Worm (Caenorhabditis elegans) whole organism, midembryonic: ENCODE results near the gene cyp-33C4.
"Not testable (repeated sequence)": the region's sequence is repeated elsewhere in the genome, so short reads cannot be mapped to it uniquely, and the experiment has no call there.

Experiments used
- T22C8.4 ChIP-seq: fragments of 200-800 bp; sonication (Bioruptor generic); IDR thresholded peaks from 2 replicates; pipeline ENCODE4 v1.3.6; 2022; ENCODE audit warnings: missing genetic modification characterization, missing compliant biosample characterization
- cog-1 ChIP-seq: sonication (generic microtip); optimal IDR thresholded peaks from 2 replicates; lab custom pipeline; 2016; ENCODE audit warnings: missing genetic modification characterization, missing compliant biosample characterization
- flt-1 ChIP-seq: fragments of 200-800 bp; sonication (Bioruptor generic); IDR thresholded peaks from 2 replicates; pipeline ENCODE4 v1.3.6; 2022; ENCODE audit warnings: missing genetic modification characterization, missing compliant biosample characterization
- klf-2 ChIP-seq: fragments of 200-800 bp; sonication (Bioruptor generic); conservative IDR thresholded peaks from 2 replicates; pipeline ENCODE4 v1.3.6; 2022; ENCODE audit warnings: missing genetic modification reagents, missing genetic modification characterization, missing compliant biosample characterization
- med-1 ChIP-seq: sonication (generic microtip); optimal IDR thresholded peaks from 2 replicates; lab custom pipeline; 2017; ENCODE audit warnings: missing genetic modification characterization, mild to moderate bottlenecking, missing compliant biosample characterization, antibody characterized with exemption, missing genetic modification reagents; ENCODE audit not compliant: insufficient read depth
- ref-1 ChIP-seq: fragments of 200-800 bp; sonication (Bioruptor generic); conservative IDR thresholded peaks from 2 replicates; pipeline ENCODE4 v1.3.6; 2022; ENCODE audit warnings: missing genetic modification reagents, missing genetic modification characterization, missing compliant biosample characterization
- tab-1 ChIP-seq: fragments of 200-800 bp; sonication (Bioruptor generic); IDR thresholded peaks from 2 replicates; pipeline ENCODE4 v1.3.6; 2022; ENCODE audit warnings: missing genetic modification characterization, missing compliant biosample characterization
- ztf-23 ChIP-seq: fragments of 200-800 bp; sonication (Bioruptor generic); IDR thresholded peaks from 2 replicates; pipeline ENCODE4 v1.3.6; 2022; ENCODE audit warnings: missing genetic modification reagents, missing genetic modification characterization, missing compliant biosample characterization
- ztf-29 ChIP-seq: fragments of 200-800 bp; sonication (Bioruptor generic); IDR thresholded peaks from 2 replicates; pipeline ENCODE4 v1.3.6; 2022; ENCODE audit warnings: missing genetic modification reagents, missing genetic modification characterization, missing compliant biosample characterization

cyp-33C4 gene

ce11 chrV:2250126-2250590 is 14.2 kb downstream of the cyp-33C4 start, which contains the start of gene cyp-33C7:
TSS of gene cyp-33C7 (plus strand) at chrV:2250540.
- no peak for TF ChIP-seq cog-1

DNA sequence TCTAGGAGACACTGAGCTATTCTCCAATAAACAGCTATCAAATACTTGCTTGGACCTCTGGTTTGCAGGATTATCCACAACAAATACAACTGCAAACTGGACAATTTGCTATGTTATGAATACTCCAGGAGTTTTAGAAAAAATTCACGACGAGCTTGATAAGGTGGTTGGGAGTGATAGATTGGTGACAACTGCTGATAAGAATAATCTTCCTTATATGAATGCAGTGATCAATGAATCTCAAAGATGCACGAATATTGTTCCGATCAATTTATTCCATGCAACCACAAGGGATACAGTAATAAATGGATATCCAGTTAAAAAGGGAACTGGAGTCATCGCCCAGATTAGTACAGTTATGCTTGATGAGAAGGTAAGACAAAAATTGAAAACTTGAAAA is 15.8 kb downstream of the cyp-33C4 start:
- no peak for TF ChIP-seq med-1
- no peak for TF ChIP-seq tab-1
- no peak for TF ChIP-seq ztf-23 (GFP tag; lab: Robert Waterston, UW)
- TF ChIP-seq ztf-29: no peak
- TF ChIP-seq klf-2: no peak
- TF ChIP-seq T22C8.4 (GFP tag; lab: Robert Waterston, UW): no peak
- no peak for TF ChIP-seq cog-1
- TF ChIP-seq ref-1 (GFP tag; lab: Robert Waterston, UW): no peak
- TF ChIP-seq flt-1 (GFP tag; lab: Robert Waterston, UW): no peak

- TF ChIP-seq cog-1: no peak
Observed at ce11 chrV:2254553-2255124, 18.7 kb downstream of the cyp-33C4 start, which contains the start of gene str-253. TSS of gene str-253 (minus strand) at chrV:2254603.

ce11 chrV:2255191-2255590 is 19.3 kb downstream of the cyp-33C4 start, which contains the start of gene F41B5.1:
TSS of gene F41B5.1 (plus strand) at chrV:2255533.
- not testable (repeated sequence) for TF ChIP-seq tab-1; cog-1; ztf-23 (GFP tag; lab: Robert Waterston, UW)

ce11 chrV:2259750-2260149 is 23.8 kb downstream of the cyp-33C4 start, which contains the start of gene nhr-182:
TSS of gene nhr-182 (minus strand) at chrV:2259927.
- no peak for TF ChIP-seq med-1

DNA sequence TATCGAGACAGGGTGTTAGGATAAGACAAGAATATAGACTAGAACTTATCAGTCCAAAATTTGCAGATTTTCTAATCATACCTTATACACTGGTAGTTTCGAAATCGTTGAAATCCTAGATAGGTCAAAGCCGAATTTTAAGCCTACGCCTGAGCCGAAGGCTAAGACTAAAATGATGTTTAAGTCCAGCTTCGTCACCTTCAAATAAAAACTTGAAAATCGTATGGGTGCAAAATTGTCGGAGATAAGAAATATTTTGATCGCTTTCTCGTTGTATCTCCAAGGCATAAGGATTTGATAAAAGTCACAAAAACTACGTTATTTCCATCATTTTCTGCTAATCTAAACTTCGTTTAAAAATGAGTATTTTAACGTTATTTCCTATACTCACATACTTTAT is 24.7 kb downstream of the cyp-33C4 start, which contains the start of gene F41B5.12:
Gene F41B5.12 (plus strand): TSS at position 301 of the 400 bp plus-strand sequence.
- TF ChIP-seq flt-1 (GFP tag; lab: Robert Waterston, UW) (no peak), klf-2 (no peak), T22C8.4 (GFP tag; lab: Robert Waterston, UW) (no peak), ztf-23 (GFP tag; lab: Robert Waterston, UW) (no peak), ref-1 (GFP tag; lab: Robert Waterston, UW) (no peak), cog-1 (no peak), ztf-29 (no peak), med-1 (no peak), tab-1 (no peak)

- TF ChIP-seq ref-1 (GFP tag; lab: Robert Waterston, UW): no peak
- no peak for TF ChIP-seq cog-1
- no peak for TF ChIP-seq T22C8.4 (GFP tag; lab: Robert Waterston, UW)
- TF ChIP-seq med-1: no peak
- no peak for TF ChIP-seq tab-1
Observed at ce11 chrV:2264455-2264854, 28.5 kb downstream of the cyp-33C4 start, which contains the start of gene nhr-183. TSS of gene nhr-183 (minus strand) at chrV:2264634.

- TF ChIP-seq flt-1 (GFP tag; lab: Robert Waterston, UW) (no peak), ref-1 (GFP tag; lab: Robert Waterston, UW) (no peak), T22C8.4 (GFP tag; lab: Robert Waterston, UW) (no peak), tab-1 (no peak)
Observed at ce11 chrV:2264925-2265324, 29.0 kb downstream of the cyp-33C4 start.

ce11 chrV:2266958-2267357 is 31.0 kb downstream of the cyp-33C4 start, which contains the start of gene nhr-275:
TSS of gene nhr-275 (minus strand) at chrV:2267058.
- TF ChIP-seq T22C8.4 (GFP tag; lab: Robert Waterston, UW) (no peak), ref-1 (GFP tag; lab: Robert Waterston, UW) (no peak), flt-1 (GFP tag; lab: Robert Waterston, UW) (no peak), klf-2 (no peak), ztf-29 (no peak), ztf-23 (GFP tag; lab: Robert Waterston, UW) (no peak), tab-1 (no peak), cog-1 (no peak), med-1 (no peak)

ce11 chrV:2271750-2272149 is 35.8 kb downstream of the cyp-33C4 start, which contains the start of gene Y5H2A.1:
TSS of gene Y5H2A.1 (minus strand) at chrV:2271850.
- TF ChIP-seq ref-1 (GFP tag; lab: Robert Waterston, UW) (no peak), cog-1 (no peak), klf-2 (no peak), ztf-29 (no peak), ztf-23 (GFP tag; lab: Robert Waterston, UW) (no peak), med-1 (no peak), flt-1 (GFP tag; lab: Robert Waterston, UW) (no peak), T22C8.4 (GFP tag; lab: Robert Waterston, UW) (no peak), tab-1 (no peak)

DNA sequence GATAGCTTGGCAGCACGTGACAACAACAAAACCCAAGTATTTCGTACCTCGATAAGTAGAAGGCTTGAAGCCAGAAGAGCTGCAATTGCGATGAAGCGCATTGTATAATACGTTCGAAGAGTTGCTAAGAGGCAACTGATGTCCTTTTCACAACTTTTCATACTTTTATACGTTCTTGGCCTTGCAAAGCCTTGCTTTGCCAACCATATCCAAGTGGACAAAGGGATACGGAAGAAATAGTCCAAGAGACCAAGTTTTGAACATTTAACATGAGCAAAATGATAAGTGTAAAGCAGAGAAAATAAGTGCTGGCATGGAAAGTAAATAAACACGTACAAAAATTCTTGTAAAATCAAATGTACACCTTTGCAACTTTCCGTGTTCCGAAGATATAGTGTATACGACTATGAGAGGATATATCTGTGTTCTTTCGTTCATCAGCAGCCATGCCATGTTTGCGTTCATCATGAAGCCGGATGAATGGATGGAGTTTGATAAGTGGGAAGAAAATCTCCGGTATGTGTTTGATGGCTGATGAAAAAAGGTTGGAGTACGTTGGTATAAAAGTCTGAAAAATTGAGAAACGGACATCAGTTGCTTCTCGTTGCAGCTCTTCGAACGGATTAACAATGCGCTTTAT is 38.4 kb downstream of the cyp-33C4 start, which contains the start of the genes Y5H2A.4 and abu-4:
Gene Y5H2A.4 (minus strand): TSS at position 101 of the 640 bp plus-strand sequence.
Gene abu-4 (plus strand): TSS at position 590 of the 640 bp plus-strand sequence.
- TF ChIP-seq klf-2 (no peak), T22C8.4 (GFP tag; lab: Robert Waterston, UW) (no peak), ztf-23 (GFP tag; lab: Robert Waterston, UW) (no peak), tab-1 (no peak), ztf-29 (no peak)
